Worm (Caenorhabditis elegans) whole organism, young adult: ENCODE results near the gene K05B2.4.
A peak's percentile ranks its signal among the peaks of the same experiment; 100 is the strongest.

ENCODE experiments used
- C06A6.2 ChIP-seq: fragments of 200-800 bp; sonication (Bioruptor generic); conservative IDR thresholded peaks from 2 replicates; pipeline ENCODE4 v1.3.6; 2022; ENCODE audit warnings: missing genetic modification characterization, missing compliant biosample characterization
- D2030.7 ChIP-seq: fragments of 200-800 bp; sonication (Bioruptor generic); IDR thresholded peaks from 2 replicates; pipeline ENCODE4 v1.3.6; 2022; ENCODE audit warnings: missing genetic modification reagents, missing genetic modification characterization, missing compliant biosample characterization
- K12H6.12 ChIP-seq: fragments of 200-800 bp; sonication (Bioruptor generic); optimal IDR thresholded peaks from 2 replicates; lab custom pipeline; 2018; ENCODE audit warnings: mild to moderate bottlenecking, missing genetic modification characterization, missing compliant biosample characterization
- Y53F4B.3 ChIP-seq: fragments of 200-800 bp; sonication (Bioruptor generic); IDR thresholded peaks from 2 replicates; pipeline ENCODE4 v1.3.6; 2022; ENCODE audit warnings: missing genetic modification reagents, missing genetic modification characterization, missing compliant biosample characterization
- Y53G8AR.9 ChIP-seq: fragments of 200-800 bp; sonication (Bioruptor generic); conservative IDR thresholded peaks from 2 replicates; pipeline ENCODE4 v1.3.6; 2022; ENCODE audit warnings: missing genetic modification reagents, missing genetic modification characterization, missing compliant biosample characterization
- Y56A3A.18 ChIP-seq: fragments of 200-800 bp; sonication (Bioruptor generic); IDR thresholded peaks from 2 replicates; pipeline ENCODE4 v1.3.6; 2022; ENCODE audit warnings: missing genetic modification reagents, missing genetic modification characterization, missing compliant biosample characterization
- ZK185.1 ChIP-seq: sonication (generic microtip); optimal IDR thresholded peaks from 2 replicates; lab custom pipeline; 2016; ENCODE audit warnings: mild to moderate bottlenecking, missing genetic modification characterization, missing compliant biosample characterization; ENCODE audit not compliant: poor library complexity, severe bottlenecking
- ama-1 ChIP-seq, 3 experiments: fragments of 150-350 bp in 1 of 3; sonication (generic microtip) in 2 of 3; optimal IDR thresholded peaks; 2 replicates each; lab custom pipeline; 2014 to 2018; ENCODE audit warnings: missing biosample characterization in 2 of 3, missing genetic modification characterization in 2 of 3, missing genetic modification reagents in 2 of 3
- aptf-2 ChIP-seq: fragments of 200-800 bp; sonication (Bioruptor generic); conservative IDR thresholded peaks from 2 replicates; pipeline ENCODE4 v1.3.6; 2022; ENCODE audit warnings: missing genetic modification reagents, missing genetic modification characterization, missing compliant biosample characterization
- attf-3 ChIP-seq: fragments of 200-800 bp; sonication (Bioruptor generic); conservative IDR thresholded peaks from 2 replicates; pipeline ENCODE4 v1.3.6; 2022; ENCODE audit warnings: missing genetic modification reagents, missing genetic modification characterization, missing compliant biosample characterization
- ccch-3 ChIP-seq: fragments of 200-800 bp; sonication (Bioruptor generic); optimal IDR thresholded peaks from 2 replicates; lab custom pipeline; 2018; ENCODE audit warnings: mild to moderate bottlenecking, missing genetic modification characterization, missing compliant biosample characterization
- cebp-1 ChIP-seq, 2 experiments: fragments of 200-800 bp in 1 of 2; sonication (Bioruptor generic) in 1 of 2; sonication (generic microtip) in 1 of 2; IDR thresholded peaks in 1 of 2; optimal IDR thresholded peaks in 1 of 2; 2 replicates each; pipeline versions ENCODE4 v1.3.6 to Lab custom; 2017 to 2022; ENCODE audit warnings: missing compliant biosample characterization in 2 of 2, missing genetic modification characterization in 2 of 2, mild to moderate bottlenecking in 1 of 2, missing genetic modification reagents in 1 of 2, moderate library complexity in 1 of 2
- ceh-27 ChIP-seq: fragments of 200-800 bp; sonication (Bioruptor generic); optimal IDR thresholded peaks from 2 replicates; lab custom pipeline; 2018; ENCODE audit warnings: mild to moderate bottlenecking, missing genetic modification characterization, moderate library complexity, missing compliant biosample characterization
- chd-7 ChIP-seq: sonication (generic microtip); optimal IDR thresholded peaks from 2 replicates; lab custom pipeline; 2016; ENCODE audit warnings: mild to moderate bottlenecking, missing genetic modification characterization, moderate library complexity, missing compliant biosample characterization
- die-1 ChIP-seq: sonication (generic microtip); optimal IDR thresholded peaks from 2 replicates; lab custom pipeline; 2016; ENCODE audit warnings: missing genotype, mild to moderate bottlenecking, missing genetic modification characterization, missing compliant biosample characterization
- egrh-3 ChIP-seq: fragments of 200-800 bp; sonication (Bioruptor generic); IDR thresholded peaks from 2 replicates; pipeline ENCODE4 v1.3.6; 2022; ENCODE audit warnings: missing genetic modification reagents, missing genetic modification characterization, missing compliant biosample characterization
- ets-4 ChIP-seq: fragments of 200-800 bp; sonication (Bioruptor generic); optimal IDR thresholded peaks from 2 replicates; lab custom pipeline; 2018; ENCODE audit warnings: mild to moderate bottlenecking, missing genetic modification characterization, missing compliant biosample characterization
- gei-17 ChIP-seq: fragments of 200-800 bp; sonication (Bioruptor generic); optimal IDR thresholded peaks from 2 replicates; lab custom pipeline; 2018; ENCODE audit warnings: mild to moderate bottlenecking, missing genetic modification characterization, missing compliant biosample characterization
- hlh-26 ChIP-seq: fragments of 200-800 bp; sonication (Bioruptor generic); conservative IDR thresholded peaks from 2 replicates; pipeline ENCODE4 v1.3.6; 2022; ENCODE audit warnings: missing genetic modification reagents, missing genetic modification characterization, missing compliant biosample characterization
- hmg-1.2 ChIP-seq: fragments of 200-800 bp; sonication (Bioruptor generic); IDR thresholded peaks from 2 replicates; pipeline ENCODE4 v1.3.6; 2022; ENCODE audit warnings: missing genetic modification reagents, missing genetic modification characterization, missing compliant biosample characterization
- hsf-1 ChIP-seq: fragments of 200-800 bp; sonication (Bioruptor generic); IDR thresholded peaks from 2 replicates; pipeline ENCODE4 v1.3.6; 2022; ENCODE audit warnings: missing genetic modification reagents, missing genetic modification characterization, missing compliant biosample characterization
- let-526 ChIP-seq: fragments of 200-800 bp; sonication (Bioruptor generic); IDR thresholded peaks from 2 replicates; pipeline ENCODE4 v1.3.6; 2022; ENCODE audit warnings: missing genetic modification reagents, missing genetic modification characterization, missing compliant biosample characterization
- lin-40 ChIP-seq: sonication (generic microtip); optimal IDR thresholded peaks from 2 replicates; lab custom pipeline; 2016; ENCODE audit warnings: missing genetic modification characterization, mild to moderate bottlenecking, missing compliant biosample characterization, missing genotype, missing genetic modification reagents
- lir-1 ChIP-seq: fragments of 200-800 bp; sonication (Bioruptor generic); conservative IDR thresholded peaks from 2 replicates; pipeline ENCODE4 v1.3.6; 2022; ENCODE audit warnings: missing genetic modification reagents, missing genetic modification characterization, missing compliant biosample characterization
- lsy-27 ChIP-seq: sonication (generic microtip); optimal IDR thresholded peaks from 2 replicates; lab custom pipeline; 2017; ENCODE audit warnings: missing genetic modification characterization, mild to moderate bottlenecking, missing compliant biosample characterization, antibody characterized with exemption, missing genotype, borderline replicate concordance; ENCODE audit not compliant: insufficient read depth
- madf-3 ChIP-seq: fragments of 200-800 bp; sonication (Bioruptor generic); IDR thresholded peaks from 2 replicates; pipeline ENCODE4 v1.3.6; 2022; ENCODE audit warnings: missing genetic modification reagents, missing genetic modification characterization, missing compliant biosample characterization
- madf-6 ChIP-seq: fragments of 200-800 bp; sonication (Bioruptor generic); IDR thresholded peaks from 2 replicates; pipeline ENCODE4 v1.3.6; 2022; ENCODE audit warnings: missing genetic modification reagents, missing genetic modification characterization, missing compliant biosample characterization
- mcd-1 ChIP-seq: fragments of 200-800 bp; sonication (Bioruptor generic); IDR thresholded peaks from 2 replicates; pipeline ENCODE4 v1.3.6; 2022; ENCODE audit warnings: missing genetic modification reagents, missing genetic modification characterization, missing compliant biosample characterization
- mxl-1 ChIP-seq: sonication (generic microtip); optimal IDR thresholded peaks from 2 replicates; lab custom pipeline; 2016; ENCODE audit warnings: missing genetic modification characterization, missing compliant biosample characterization
- nfya-2 ChIP-seq: fragments of 200-800 bp; sonication (Bioruptor generic); IDR thresholded peaks from 2 replicates; pipeline ENCODE4 v1.3.6; 2022; ENCODE audit warnings: missing genetic modification reagents, missing genetic modification characterization, missing compliant biosample characterization
- nfyb-1 ChIP-seq: fragments of 200-800 bp; sonication (Bioruptor generic); IDR thresholded peaks from 2 replicates; pipeline ENCODE4 v1.3.6; 2022; ENCODE audit warnings: missing genetic modification reagents, missing genetic modification characterization, missing compliant biosample characterization
- nhr-90 ChIP-seq: sonication (generic microtip); optimal IDR thresholded peaks from 2 replicates; lab custom pipeline; 2016; ENCODE audit warnings: missing genotype, mild to moderate bottlenecking, missing genetic modification characterization, missing compliant biosample characterization
- pbrm-1 ChIP-seq: fragments of 200-800 bp; sonication (Bioruptor generic); IDR thresholded peaks from 2 replicates; pipeline ENCODE4 v1.3.6; 2022; ENCODE audit warnings: missing genetic modification reagents, missing genetic modification characterization, missing compliant biosample characterization
- rcor-1 ChIP-seq: fragments of 200-800 bp; sonication (Bioruptor generic); IDR thresholded peaks from 2 replicates; pipeline ENCODE4 v1.3.6; 2022; ENCODE audit warnings: missing genetic modification reagents, missing genetic modification characterization, missing compliant biosample characterization
- rpc-1 ChIP-seq, 2 experiments: fragments of 150-350 bp in 1 of 2; sonication (generic microtip) in 1 of 2; optimal IDR thresholded peaks; 2 replicates each; lab custom pipeline; 2014 to 2018; ENCODE audit warnings: missing biosample characterization in 1 of 2, missing genetic modification characterization in 1 of 2, missing genetic modification reagents in 1 of 2, missing genotype in 1 of 2
- somi-1 ChIP-seq: fragments of 200-800 bp; sonication (Bioruptor generic); optimal IDR thresholded peaks from 2 replicates; lab custom pipeline; 2018; ENCODE audit warnings: mild to moderate bottlenecking, missing genetic modification characterization, missing compliant biosample characterization
- tbp1 ChIP-seq: fragments of 200-800 bp; sonication (Bioruptor generic); optimal IDR thresholded peaks from 2 replicates; lab custom pipeline; 2018; ENCODE audit warnings: mild to moderate bottlenecking, missing genetic modification characterization, missing compliant biosample characterization
- unc-130 ChIP-seq: sonication (generic microtip); optimal IDR thresholded peaks from 2 replicates; lab custom pipeline; 2016; ENCODE audit warnings: missing genetic modification reagents, missing genetic modification characterization, missing compliant biosample characterization
- unc-62 ChIP-seq: fragments of 150-350 bp; optimal IDR thresholded peaks from 2 replicates; lab custom pipeline; 2014; ENCODE audit warnings: missing biosample characterization, missing genetic modification reagents, missing genetic modification characterization
- zfh-2 ChIP-seq: fragments of 200-800 bp; sonication (Bioruptor generic); conservative IDR thresholded peaks from 2 replicates; pipeline ENCODE4 v1.3.6; 2022; ENCODE audit warnings: missing genetic modification reagents, missing genetic modification characterization, missing compliant biosample characterization
- ztf-3 ChIP-seq: fragments of 200-800 bp; sonication (Bioruptor generic); optimal IDR thresholded peaks from 2 replicates; lab custom pipeline; 2018; ENCODE audit warnings: mild to moderate bottlenecking, missing genetic modification characterization, missing compliant biosample characterization
- ztf-6 ChIP-seq: fragments of 200-800 bp; sonication (Bioruptor generic); IDR thresholded peaks from 2 replicates; pipeline ENCODE4 v1.3.6; 2022; ENCODE audit warnings: missing genetic modification reagents, missing genetic modification characterization, missing compliant biosample characterization

K05B2.4 gene

ce11 chrX:4961681-4962656, 41.2 kb upstream of the K05B2.4 start:
- TF ChIP-seq hlh-26 (GFP tag; lab: Robert Waterston, UW) (no peak), C06A6.2 (GFP tag; lab: Robert Waterston, UW) (0 out of 2 replicates have a peak, but pooled peaks have one; percentile 12), zfh-2 (GFP tag; lab: Robert Waterston, UW) (peak; percentile 89), K12H6.12 (tag; lab: Kevin White, UChicago) (peak; percentile 75), unc-130 (GFP tag; lab: Kevin White, UChicago) (no peak), ceh-27 (GFP tag; lab: Kevin White, UChicago) (peak; percentile 65), Y56A3A.18 (GFP tag; lab: Robert Waterston, UW) (no peak), ztf-3 (GFP tag; lab: Kevin White, UChicago) (peak; percentile 4), Y53G8AR.9 (no peak), attf-3 (GFP tag; lab: Robert Waterston, UW) (no peak), chd-7 (tag; lab: Kevin White, UChicago) (peak; percentile 5), hmg-1.2 (peak; percentile 64; the same call in 1 of the 2 replicates), let-526 (GFP tag; lab: Robert Waterston, UW) (0 out of 2 replicates have a peak, but pooled peaks have one; percentile 39), ZK185.1 (tag; lab: Kevin White, UChicago) (no peak), nfyb-1 (GFP tag; lab: Robert Waterston, UW) (peak; percentile 58), egrh-3 (peak; percentile 24; the same call in 1 of the 2 replicates), die-1 (tag; lab: Kevin White, UChicago) (peak; percentile 18), rpc-1 (optimal IDR thresholded peaks at IDR 0.05; lab: Kevin White, UChicago) (no peak), rpc-1 (tag; optimal IDR thresholded peaks at IDR 0.05; lab: Kevin White, UChicago) (no peak), somi-1 (GFP tag; lab: Kevin White, UChicago) (peak; percentile 41), tbp1 (GFP tag; lab: Kevin White, UChicago) (peak; percentile 28), lir-1 (GFP tag; lab: Robert Waterston, UW) (no peak), ama-1 (optimal IDR thresholded peaks at IDR 0.05; lab: Kevin White, UChicago) (no peak), ama-1 (GFP tag; optimal IDR thresholded peaks at IDR 0.05; lab: Kevin White, UChicago) (no peak), lin-40 (tag; lab: Kevin White, UChicago) (peak; percentile 42), unc-62 (GFP tag; lab: Kevin White, UChicago) (peak; percentile 27), cebp-1 (GFP tag; IDR thresholded peaks at IDR 0.05; lab: Robert Waterston, UW) (peak; percentile 82), cebp-1 (tag; optimal IDR thresholded peaks at IDR 0.05; lab: Kevin White, UChicago) (peak; percentile 98), mcd-1 (GFP tag; lab: Robert Waterston, UW) (0 out of 2 replicates have a peak, but pooled peaks have one; percentile 41), madf-3 (0 out of 2 replicates have a peak, but pooled peaks have one; percentile 19)

- TF ChIP-seq madf-6 (no peak), egrh-3 (no peak), D2030.7 (GFP tag; lab: Robert Waterston, UW) (no peak), nfya-2 (GFP tag; lab: Robert Waterston, UW) (no peak), ztf-3 (GFP tag; lab: Kevin White, UChicago) (no peak), lsy-27 (tag; lab: Kevin White, UChicago) (no peak), gei-17 (GFP tag; lab: Kevin White, UChicago) (no peak), pbrm-1 (GFP tag; lab: Robert Waterston, UW) (peak; percentile 31; the same call in 1 of the 2 replicates), Y53F4B.3 (no peak), ztf-6 (GFP tag; lab: Robert Waterston, UW) (no peak), nhr-90 (tag; lab: Kevin White, UChicago) (no peak), rcor-1 (GFP tag; lab: Robert Waterston, UW) (no peak), ets-4 (no peak), hsf-1 (GFP tag; lab: Robert Waterston, UW) (no peak), mxl-1 (no peak), aptf-2 (GFP tag; lab: Robert Waterston, UW) (no peak), ccch-3 (GFP tag; lab: Kevin White, UChicago) (no peak)
Measured at ce11 chrX:4960910-4961680, 40.3 kb upstream of the K05B2.4 start.
